Fruit fly (Drosophila melanogaster) whole organism, embryonic: ENCODE measurements around the gene ND-B17.

Experiments
- Atf-2 ChIP-seq: fragments of 200-800 bp; sonication (Bioruptor generic); optimal IDR thresholded peaks from 2 replicates; lab custom pipeline; 2016; ENCODE audit warnings: missing biosample characterization, missing genetic modification characterization
- Blimp-1 ChIP-seq: fragments of 200-800 bp; sonication (Bioruptor generic); optimal IDR thresholded peaks from 3 replicates; lab custom pipeline; 2018; ENCODE audit warnings: missing biosample characterization, missing genetic modification characterization, mild to moderate bottlenecking, moderate library complexity, missing genetic modification reagents
- CG10543 ChIP-seq: fragments of 200-800 bp; sonication (Bioruptor generic); optimal IDR thresholded peaks from 3 replicates; lab custom pipeline; 2017; ENCODE audit warnings: missing biosample characterization, mild to moderate bottlenecking, missing genetic modification characterization, moderate library complexity
- CG13287 ChIP-seq: fragments of 200-800 bp; sonication (Bioruptor generic); IDR thresholded peaks from 2 replicates; pipeline ENCODE4 v1.3.6; 2022; ENCODE audit warnings: missing biosample characterization, missing genetic modification characterization; ENCODE audit not compliant: partially characterized antibody
- CG13424 ChIP-seq: fragments of 200-800 bp; sonication (Bioruptor generic); optimal IDR thresholded peaks from 2 replicates; lab custom pipeline; 2019; ENCODE audit warnings: missing biosample characterization, mild to moderate bottlenecking, missing genetic modification characterization, moderate library complexity
- CG16813 ChIP-seq: fragments of 200-800 bp; sonication (Bioruptor generic); IDR thresholded peaks from 3 replicates; pipeline ENCODE4 v1.3.6; 2022; ENCODE audit warnings: missing biosample characterization, missing genetic modification characterization; ENCODE audit not compliant: partially characterized antibody
- CG16815 ChIP-seq: fragments of 200-800 bp; sonication (Bioruptor generic); optimal IDR thresholded peaks from 3 replicates; lab custom pipeline; 2017; ENCODE audit warnings: missing biosample characterization, mild to moderate bottlenecking, missing genetic modification characterization
- CG17568 ChIP-seq: fragments of 200-800 bp; sonication (Bioruptor generic); optimal IDR thresholded peaks from 2 replicates; lab custom pipeline; 2018; ENCODE audit warnings: missing biosample characterization, mild to moderate bottlenecking, missing genetic modification characterization, moderate library complexity
- CG17612 ChIP-seq: fragments of 200-800 bp; sonication (Bioruptor generic); IDR thresholded peaks from 2 replicates; pipeline ENCODE4 v1.3.6; 2022; ENCODE audit warnings: missing biosample characterization, missing genetic modification characterization
- CG17829 ChIP-seq: fragments of 200-800 bp; optimal IDR thresholded peaks from 2 replicates; lab custom pipeline; 2019; ENCODE audit warnings: missing biosample characterization, mild to moderate bottlenecking, missing genetic modification characterization, moderate library complexity
- CG18262 ChIP-seq: fragments of 200-800 bp; optimal IDR thresholded peaks from 3 replicates; lab custom pipeline; 2019; ENCODE audit warnings: missing biosample characterization, mild to moderate bottlenecking, missing genetic modification characterization, moderate library complexity
- CG2120 ChIP-seq: fragments of 200-800 bp; sonication (Bioruptor generic); optimal IDR thresholded peaks from 3 replicates; lab custom pipeline; 2016; ENCODE audit warnings: missing biosample characterization, missing genetic modification characterization
- CG31441 ChIP-seq: fragments of 200-800 bp; sonication (Bioruptor generic); IDR thresholded peaks from 2 replicates; pipeline ENCODE4 v1.3.6; 2022; ENCODE audit warnings: missing biosample characterization, missing genetic modification characterization
- CG33557 ChIP-seq: fragments of 200-800 bp; sonication (Bioruptor generic); optimal IDR thresholded peaks from 2 replicates; lab custom pipeline; 2019; ENCODE audit warnings: missing biosample characterization, mild to moderate bottlenecking, missing genetic modification characterization, moderate library complexity
- CG34224 ChIP-seq: fragments of 200-800 bp; sonication (Bioruptor generic); IDR thresholded peaks from 3 replicates; pipeline ENCODE4 v1.3.6; 2022; ENCODE audit warnings: missing biosample characterization, missing genetic modification characterization; ENCODE audit not compliant: partially characterized antibody
- CG4707 ChIP-seq: fragments of 200-800 bp; sonication (Bioruptor generic); optimal IDR thresholded peaks from 2 replicates; lab custom pipeline; 2018; ENCODE audit warnings: missing biosample characterization, mild to moderate bottlenecking, missing genetic modification characterization, moderate library complexity
- CG6254 ChIP-seq: fragments of 200-800 bp; sonication (Bioruptor generic); optimal IDR thresholded peaks from 3 replicates; lab custom pipeline; 2017; ENCODE audit warnings: mild to moderate bottlenecking, missing biosample characterization, missing genetic modification reagents, missing genetic modification characterization
- CG6854 ChIP-seq: fragments of 200-800 bp; sonication (Bioruptor generic); optimal IDR thresholded peaks from 3 replicates; lab custom pipeline; 2017; ENCODE audit warnings: missing biosample characterization, mild to moderate bottlenecking, missing genetic modification characterization
- CG7839 ChIP-seq: fragments of 200-800 bp; sonication (Bioruptor generic); optimal IDR thresholded peaks from 3 replicates; lab custom pipeline; 2018; ENCODE audit warnings: missing biosample characterization, mild to moderate bottlenecking, missing genetic modification characterization, moderate library complexity
- CG8290 ChIP-seq, 3 experiments: fragments of 200-800 bp; sonication (Bioruptor generic); optimal IDR thresholded peaks; 2 replicates each; lab custom pipeline; 2016 to 2019; ENCODE audit warnings: missing biosample characterization in 3 of 3, missing genetic modification characterization in 3 of 3, mild to moderate bottlenecking in 2 of 3, moderate library complexity in 1 of 3
- Deaf1 ChIP-seq: fragments of 200-800 bp; optimal IDR thresholded peaks from 3 replicates; lab custom pipeline; 2019; ENCODE audit warnings: missing biosample characterization, mild to moderate bottlenecking, missing genetic modification characterization, moderate library complexity
- Dfd ChIP-seq, 2 experiments: fragments of >200 bp; optimal IDR thresholded peaks; 2 replicates each; lab custom pipeline; 2017; ENCODE audit warnings: missing biosample characterization in 2 of 2, missing genetic modification characterization in 2 of 2
- Elba2 ChIP-seq: fragments of 200-800 bp; sonication (Bioruptor generic); optimal IDR thresholded peaks from 3 replicates; lab custom pipeline; 2016; ENCODE audit warnings: missing biosample characterization, missing genetic modification characterization
- Ets97D ChIP-seq: fragments of 200-800 bp; sonication (Bioruptor generic); optimal IDR thresholded peaks from 3 replicates; lab custom pipeline; 2016; ENCODE audit warnings: missing biosample characterization, missing genetic modification characterization
- GATAe ChIP-seq: fragments of 200-800 bp; sonication (Bioruptor generic); conservative IDR thresholded peaks from 2 replicates; pipeline ENCODE4 v1.3.6; 2022; ENCODE audit warnings: missing biosample characterization, missing genetic modification characterization
- Gug ChIP-seq: fragments of 200-800 bp; sonication (Bioruptor generic); IDR thresholded peaks from 4 replicates; pipeline ENCODE4 v1.3.6; 2022; ENCODE audit warnings: missing biosample characterization, missing genetic modification characterization
- Lpt ChIP-seq: fragments of >200 bp; optimal IDR thresholded peaks from 2 replicates; lab custom pipeline; 2018; ENCODE audit warnings: missing biosample characterization, missing genetic modification characterization
- Med ChIP-seq: fragments of 200-800 bp; sonication (Bioruptor generic); peaks from one replicate; lab custom pipeline; 2016; ENCODE audit warnings: missing biosample characterization, missing genetic modification characterization, mild to moderate bottlenecking, inconsistent platforms, moderate library complexity
- Mrtf ChIP-seq: fragments of 200-800 bp; sonication (Bioruptor generic); IDR thresholded peaks from 3 replicates; pipeline ENCODE4 v1.3.6; 2022; ENCODE audit warnings: missing biosample characterization, missing genetic modification characterization
- NC2α ChIP-seq: fragments of 200-800 bp; sonication (Bioruptor generic); optimal IDR thresholded peaks from 2 replicates; lab custom pipeline; 2016; ENCODE audit warnings: missing biosample characterization, missing genetic modification characterization
- Nf-YA ChIP-seq: fragments of 200-800 bp; sonication (Bioruptor generic); IDR thresholded peaks from 2 replicates; pipeline ENCODE4 v1.3.6; 2022; ENCODE audit warnings: missing biosample characterization, missing genetic modification characterization
- Nf-YB ChIP-seq: fragments of 200-800 bp; sonication (Bioruptor generic); optimal IDR thresholded peaks from 3 replicates; lab custom pipeline; 2019; ENCODE audit warnings: missing biosample characterization, mild to moderate bottlenecking, missing genetic modification characterization, moderate library complexity
- Nf-YC ChIP-seq: fragments of 200-800 bp; optimal IDR thresholded peaks from 3 replicates; lab custom pipeline; 2019; ENCODE audit warnings: missing biosample characterization, mild to moderate bottlenecking, missing genetic modification characterization, moderate library complexity
- Ssrp ChIP-seq: fragments of 200-800 bp; sonication (Bioruptor generic); optimal IDR thresholded peaks from 2 replicates; lab custom pipeline; 2018; ENCODE audit warnings: missing biosample characterization, mild to moderate bottlenecking, missing genetic modification characterization, moderate library complexity
- Trl ChIP-seq, 3 experiments: fragments of >200 bp in 2 of 3; fragments of 200-800 bp in 1 of 3; sonication (Bioruptor generic) in 1 of 3; optimal IDR thresholded peaks; 2 replicates in 1 of 3; 3 replicates in 2 of 3; lab custom pipeline; 2016 to 2017; ENCODE audit warnings: missing biosample characterization in 1 of 3, missing genetic modification characterization in 1 of 3
- ap ChIP-seq: fragments of 200-800 bp; sonication (Bioruptor generic); IDR thresholded peaks from 2 replicates; pipeline ENCODE4 v1.3.6; 2022; ENCODE audit warnings: missing biosample characterization, missing genetic modification characterization
- cato ChIP-seq: fragments of 200-800 bp; sonication (Bioruptor generic); optimal IDR thresholded peaks from 2 replicates; lab custom pipeline; 2016; ENCODE audit warnings: missing biosample characterization, missing genetic modification characterization, borderline replicate concordance
- cg ChIP-seq: fragments of 200-800 bp; sonication (Bioruptor generic); optimal IDR thresholded peaks from 3 replicates; lab custom pipeline; 2019; ENCODE audit warnings: missing biosample characterization, mild to moderate bottlenecking, missing genetic modification characterization, moderate library complexity
- corto ChIP-seq: fragments of 200-800 bp; sonication (Bioruptor generic); optimal IDR thresholded peaks from 2 replicates; lab custom pipeline; 2016; ENCODE audit warnings: missing biosample characterization, mild to moderate bottlenecking, missing genetic modification characterization, moderate library complexity
- gro ChIP-seq: fragments of 200-800 bp; sonication (Bioruptor generic); optimal IDR thresholded peaks from 2 replicates; lab custom pipeline; 2016; ENCODE audit warnings: missing biosample characterization, missing genetic modification characterization
- gsb-n ChIP-seq: fragments of 200-800 bp; sonication (Bioruptor generic); optimal IDR thresholded peaks from 3 replicates; lab custom pipeline; 2018; ENCODE audit warnings: missing biosample characterization, mild to moderate bottlenecking, missing genetic modification characterization
- hbn ChIP-seq: fragments of 200-800 bp; sonication (Bioruptor generic); IDR thresholded peaks from 2 replicates; pipeline ENCODE4 v1.3.6; 2022; ENCODE audit warnings: missing biosample characterization, missing genetic modification characterization; ENCODE audit not compliant: partially characterized antibody
- kni ChIP-seq: fragments of 200-800 bp; sonication (Bioruptor generic); optimal IDR thresholded peaks from 3 replicates; lab custom pipeline; 2017; ENCODE audit warnings: mild to moderate bottlenecking, missing biosample characterization, missing genetic modification reagents, missing genetic modification characterization
- lilli ChIP-seq: fragments of 200-800 bp; sonication (Bioruptor generic); optimal IDR thresholded peaks from 3 replicates; lab custom pipeline; 2016; ENCODE audit warnings: missing biosample characterization, missing genetic modification characterization
- otp ChIP-seq: fragments of 200-800 bp; sonication (Bioruptor generic); IDR thresholded peaks from 3 replicates; pipeline ENCODE4, ENCODE4 v1.3.6; 2022; ENCODE audit warnings: missing biosample characterization, missing genetic modification characterization
- sima ChIP-seq: fragments of 200-800 bp; sonication (Bioruptor generic); optimal IDR thresholded peaks from 2 replicates; lab custom pipeline; 2016; ENCODE audit warnings: missing biosample characterization, missing genetic modification characterization
- trem ChIP-seq: fragments of 200-800 bp; optimal IDR thresholded peaks from 3 replicates; lab custom pipeline; 2019; ENCODE audit warnings: missing biosample characterization, mild to moderate bottlenecking, missing genetic modification characterization, moderate library complexity
- vnd ChIP-seq: fragments of 200-800 bp; sonication (Bioruptor generic); IDR thresholded peaks from 3 replicates; pipeline ENCODE4 v1.3.6; 2022; ENCODE audit warnings: missing biosample characterization, missing genetic modification characterization; ENCODE audit not compliant: partially characterized antibody

The ND-B17 gene

dm6 chr2L:15745036-15745854, 5.6 kb downstream of the ND-B17 start (continued):
- TF ChIP-seq Nf-YA (GFP tag; lab: Robert Waterston, UW) (no peak), CG31441 (GFP tag; lab: Robert Waterston, UW) (no peak), Gug (GFP tag; lab: Robert Waterston, UW) (no peak), CG16813 (GFP tag; lab: Robert Waterston, UW) (no peak), ap (GFP tag; lab: Robert Waterston, UW) (no peak), Ssrp (tag; lab: Kevin White, UChicago) (no peak), CG2120 (GFP tag; lab: Kevin White, UChicago) (no peak), Blimp-1 (no peak), CG7839 (tag; lab: Kevin White, UChicago) (no peak), gsb-n (tag; lab: Kevin White, UChicago) (peak; percentile 9), cg (peak; percentile 66), CG17568 (GFP tag; lab: Kevin White, UChicago) (no peak), Lpt (no peak), lilli (GFP tag; lab: Kevin White, UChicago) (no peak), Ets97D (no peak), CG6854 (GFP tag; lab: Kevin White, UChicago) (no peak), corto (peak; percentile 39), CG4707 (GFP tag; lab: Kevin White, UChicago) (no peak), CG34224 (no peak), gro (no peak), Nf-YB (GFP tag; lab: Kevin White, UChicago) (peak; percentile 51), CG6254 (GFP tag; lab: Kevin White, UChicago) (no peak), Elba2 (GFP tag; lab: Kevin White, UChicago) (no peak), CG13287 (GFP tag; lab: Robert Waterston, UW) (peak; percentile 9; the same call in 1 of the 2 replicates), trem (tag; lab: Kevin White, UChicago) (no peak), cato (no peak), Deaf1 (tag; lab: Kevin White, UChicago) (peak; percentile 78), Dfd (GFP tag; optimal IDR thresholded peaks at IDR 0.05; lab: Kevin White, UChicago) (no peak), Mrtf (no peak), hbn (0 out of 2 replicates have a peak, but pooled peaks have one; percentile 23), CG10543 (GFP tag; lab: Kevin White, UChicago) (no peak), kni (GFP tag; lab: Kevin White, UChicago) (peak; percentile 65), CG16815 (no peak), CG17829 (tag; lab: Kevin White, UChicago) (no peak), CG18262 (no peak), CG33557 (GFP tag; lab: Kevin White, UChicago) (no peak), CG13424 (tag; lab: Kevin White, UChicago) (no peak), GATAe (GFP tag; lab: Robert Waterston, UW) (no peak), NC2α (GFP tag; lab: Kevin White, UChicago) (no peak), Atf-2 (GFP tag; lab: Kevin White, UChicago) (no peak), sima (GFP tag; lab: Kevin White, UChicago) (no peak), Med (GFP tag; lab: Kevin White, UChicago) (no peak), Nf-YC (tag; lab: Kevin White, UChicago) (no peak), otp (GFP tag; lab: Robert Waterston, UW) (no peak), CG8290 (GFP tag; optimal IDR thresholded peaks at IDR 0.05; lab: Kevin White, UChicago) (no peak), CG8290 (tag; optimal IDR thresholded peaks at IDR 0.05; lab: Kevin White, UChicago) (no peak), Trl (optimal IDR thresholded peaks at IDR 0.05; lab: Kevin White, UChicago) (peak; percentile 82 to 91), Trl (GFP tag; optimal IDR thresholded peaks at IDR 0.05; lab: Kevin White, UChicago) (no peak), vnd (GFP tag; lab: Robert Waterston, UW) (no peak), CG17612 (GFP tag; lab: Robert Waterston, UW) (no peak)
